Worm (Caenorhabditis elegans): Measurements from ENCODE around the gene lido-13.

The lido-13 gene

ce11 chrII:3053689-3054088 lies 432 bp downstream of the lido-13 start:
- no peak for TF ChIP-seq aly-2 (tag; optimal IDR thresholded peaks at IDR 0.05)
- no peak for TF ChIP-seq ztf-7 (tag; optimal IDR thresholded peaks at IDR 0.05)
- TF ChIP-seq aha-1 (tag) = peak; percentile 95
- no peak for TF ChIP-seq lir-3 (tag; optimal IDR thresholded peaks at IDR 0.05)
- no peak for TF ChIP-seq hif-1 (tag; optimal IDR thresholded peaks at IDR 0.05)
- no peak for TF ChIP-seq fos-1 (tag; optimal IDR thresholded peaks at IDR 0.05)

DNA sequence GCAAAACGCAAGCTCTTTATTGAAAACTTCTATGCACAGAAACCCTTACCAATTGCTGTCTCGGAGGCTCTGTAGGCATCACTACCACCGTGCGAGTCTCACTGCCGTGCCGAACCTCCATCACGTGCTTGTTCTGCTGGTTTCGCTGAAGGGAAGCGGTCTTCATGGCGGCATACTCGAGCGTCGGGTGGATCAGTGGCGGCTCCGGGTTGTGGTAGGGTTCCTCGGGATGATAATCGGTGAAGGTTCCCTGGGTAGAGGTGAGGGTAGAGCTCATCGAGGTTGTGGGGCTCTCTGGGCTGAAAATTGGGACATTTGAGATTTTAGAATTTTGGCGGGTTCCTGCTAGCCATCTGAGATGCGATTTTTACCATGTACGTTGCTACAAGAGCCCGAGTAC lies 1.3 kb downstream of the lido-13 start:
- TF ChIP-seq set-16 (GFP tag; IDR thresholded peaks at IDR 0.05) (peak; percentile 76), saeg-2 (GFP tag; IDR thresholded peaks at IDR 0.05) (no peak)

- TF ChIP-seq daf-19 (GFP tag; conservative IDR thresholded peaks at IDR 0.05) = no peak
- TF ChIP-seq fkh-10 (GFP tag; optimal IDR thresholded peaks at IDR 0.05) = no peak
- no peak for TF ChIP-seq ces-1 (GFP tag; optimal IDR thresholded peaks at IDR 0.05)
- no peak for TF ChIP-seq nhr-42 (GFP tag; IDR thresholded peaks at IDR 0.05)
- no peak for TF ChIP-seq gei-8 (GFP tag; optimal IDR thresholded peaks at IDR 0.05)
- peak in 1 of 2 experiments; percentile 94 for TF ChIP-seq unc-62 (GFP tag; optimal IDR thresholded peaks at IDR 0.05 in 1 of 2)
- TF ChIP-seq unc-62 (tag; optimal IDR thresholded peaks at IDR 0.05) = no peak
- TF ChIP-seq dmd-6 (GFP tag; IDR thresholded peaks at IDR 0.05) = no peak
Measured at ce11 chrII:3051332-3051731, 2.8 kb downstream of the lido-13 start.

DNA sequence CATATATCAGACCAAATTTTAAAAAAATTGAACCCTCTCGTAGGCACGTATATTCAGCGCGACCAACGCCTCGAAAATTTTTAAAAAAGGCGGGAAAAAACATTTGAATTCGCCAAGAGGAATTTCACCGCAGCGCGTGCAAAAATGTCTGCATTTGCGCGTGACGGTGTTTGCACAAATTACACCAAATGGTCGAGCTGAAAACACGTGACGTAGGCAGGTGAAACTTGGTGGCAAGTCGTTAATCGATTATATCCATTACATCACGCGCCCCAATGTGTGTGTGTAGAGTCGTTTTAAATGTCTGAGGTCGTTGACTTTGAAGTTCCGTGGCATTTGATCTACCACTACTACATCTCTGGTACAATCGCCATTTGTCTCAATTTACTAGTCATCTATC lies 3.4 kb downstream of the lido-13 start, which contains the start of gene sri-31:
Gene sri-31, plus strand, starts transcription at position 301 of the 400 bp plus-strand sequence.
- TF ChIP-seq daf-12 (tag; optimal IDR thresholded peaks at IDR 0.05) (no peak), set-16 (GFP tag; IDR thresholded peaks at IDR 0.05) (no peak), Y48G9A.11 (GFP tag; IDR thresholded peaks at IDR 0.05) (0 out of 2 replicates have a peak, but pooled peaks have one; percentile 7), nhr-42 (GFP tag; IDR thresholded peaks at IDR 0.05) (no peak), nhr-6 (tag; optimal IDR thresholded peaks at IDR 0.05) (no peak), tag-97 (GFP tag; IDR thresholded peaks at IDR 0.05) (no peak), mes-2 (tag; optimal IDR thresholded peaks at IDR 0.05; ENCODE audit: poor library complexity, severe bottlenecking) (no peak), nhr-28 (tag; optimal IDR thresholded peaks at IDR 0.05) (no peak)

DNA sequence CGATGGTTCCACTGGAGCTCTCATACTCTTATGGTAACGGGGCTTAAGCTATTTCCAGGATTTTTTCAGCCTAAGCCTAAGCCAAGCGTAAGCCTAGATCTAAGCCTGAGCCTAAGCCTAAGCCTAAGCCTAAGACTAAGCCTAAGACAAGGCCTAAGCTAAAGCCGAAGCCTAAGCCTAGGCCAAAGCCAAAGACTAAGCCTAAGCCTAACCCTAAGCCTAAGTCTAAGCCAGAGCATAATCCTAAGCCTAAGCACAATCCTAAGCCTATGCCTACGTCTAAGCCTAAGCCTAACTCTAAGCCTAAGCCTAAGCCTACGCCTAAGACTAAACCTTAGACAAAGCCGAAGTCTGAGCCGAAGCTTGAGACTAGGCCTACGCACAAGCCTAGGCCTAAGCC lies 5.1 kb downstream of the lido-13 start:
- TF ChIP-seq lin-39 (tag; optimal IDR thresholded peaks at IDR 0.05) = no peak
- TF ChIP-seq nhr-6 (tag; optimal IDR thresholded peaks at IDR 0.05) = no peak
- TF ChIP-seq ZK546.5 (tag; optimal IDR thresholded peaks at IDR 0.05) = no peak
- no peak for TF ChIP-seq php-3 (GFP tag; IDR thresholded peaks at IDR 0.05)
- no peak for TF ChIP-seq nhr-25 (tag; optimal IDR thresholded peaks at IDR 0.05; ENCODE audit: borderline replicate concordance, insufficient read depth)
- TF ChIP-seq spr-1 (tag; optimal IDR thresholded peaks at IDR 0.05) = no peak
- no peak for TF ChIP-seq spr-3 (GFP tag; optimal IDR thresholded peaks at IDR 0.05)

DNA sequence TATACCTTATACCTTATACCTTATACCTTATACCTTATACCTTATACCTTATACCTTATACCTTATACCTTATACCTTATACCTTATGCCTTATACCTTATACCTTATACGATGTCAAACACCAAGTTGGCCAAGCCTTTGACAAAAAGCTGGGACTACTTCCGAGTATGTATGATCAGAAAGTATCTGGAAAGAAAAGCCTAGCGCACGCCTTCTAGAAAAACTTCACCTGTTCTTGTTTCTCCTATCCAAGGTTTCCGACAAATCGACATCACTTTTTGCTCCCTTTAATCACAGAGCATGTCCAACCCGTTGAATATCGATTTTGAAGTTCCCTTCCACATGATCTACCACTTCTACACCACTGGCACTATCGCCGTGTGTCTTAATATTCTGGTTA lies 5.7 kb downstream of the lido-13 start, which contains the start of gene sri-28:
Gene sri-28, plus strand, starts transcription at position 301 of the 400 bp plus-strand sequence.
- no peak for TF ChIP-seq Y75B8A.6 (GFP tag; IDR thresholded peaks at IDR 0.05)
- TF ChIP-seq ces-1 (GFP tag; optimal IDR thresholded peaks at IDR 0.05) = no peak
- TF ChIP-seq php-3 (GFP tag; IDR thresholded peaks at IDR 0.05) = no peak
- TF ChIP-seq fos-1 (tag; optimal IDR thresholded peaks at IDR 0.05) = no peak
- TF ChIP-seq unc-130 (GFP tag; optimal IDR thresholded peaks at IDR 0.05) = no peak

ce11 chrII:3045875-3046274 lies 8.2 kb downstream of the lido-13 start, which contains the start of gene sri-30:
TSS of gene sri-30 (plus strand) at chrII:3046175.
- TF ChIP-seq ZK337.2 (GFP tag; IDR thresholded peaks at IDR 0.05) = no peak
- peak in 1 of 2 experiments; percentile 87 for TF ChIP-seq unc-62 (GFP tag; optimal IDR thresholded peaks at IDR 0.05 in 1 of 2)
- no peak for TF ChIP-seq unc-62 (tag; optimal IDR thresholded peaks at IDR 0.05)

Measured in whole organism, L4 larva.